Fruit fly (Drosophila melanogaster) whole organism, embryonic: Measurements from ENCODE around the gene CG31729.

Source experiments
- CG3838 ChIP-seq: fragments of 200-800 bp; sonication (Bioruptor generic); optimal IDR thresholded peaks from 3 replicates; lab custom pipeline; 2016; ENCODE audit warnings: missing biosample characterization, missing genetic modification characterization
- CTCF ChIP-seq: fragments of 200-800 bp; sonication (Bioruptor generic); optimal IDR thresholded peaks from 2 replicates; lab custom pipeline; 2017; ENCODE audit warnings: missing biosample characterization, mild to moderate bottlenecking, missing genetic modification characterization, moderate library complexity
- GATAe ChIP-seq: fragments of 200-800 bp; sonication (Bioruptor generic); conservative IDR thresholded peaks from 2 replicates; pipeline ENCODE4 v1.3.6; 2022; ENCODE audit warnings: missing biosample characterization, missing genetic modification characterization
- so ChIP-seq: fragments of 200-800 bp; sonication (Bioruptor generic); IDR thresholded peaks from 3 replicates; pipeline ENCODE4 v1.3.6; 2022; ENCODE audit warnings: missing biosample characterization, missing genetic modification characterization

DNA sequence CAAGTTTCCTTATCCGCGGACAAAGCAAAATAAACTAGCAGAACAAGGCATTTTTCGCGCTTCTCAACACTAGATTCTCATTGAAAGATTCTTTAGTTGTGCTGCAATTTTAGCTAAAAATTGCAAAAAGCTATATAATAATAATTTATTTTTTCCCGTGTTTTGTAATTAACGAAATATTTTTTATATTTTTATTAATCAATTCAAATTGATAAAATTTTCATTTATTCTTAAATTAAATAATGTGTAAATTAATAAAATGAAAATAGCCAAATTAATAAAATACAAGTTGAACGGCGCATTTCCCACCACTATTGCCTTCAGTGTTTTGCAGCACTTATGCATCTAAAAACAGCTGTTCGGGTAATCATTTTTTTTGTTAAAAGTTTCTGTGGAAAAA lies 3.3 kb upstream of the CG31729 start, which contains the start of the genes Drep4 and Uvrag:
- TF ChIP-seq so, result no peak
- TF ChIP-seq CTCF (GFP tag; lab: Kevin White, UChicago), result no peak
- no peak for TF ChIP-seq GATAe (GFP tag; lab: Robert Waterston, UW)
- no peak for TF ChIP-seq CG3838 (GFP tag; lab: Kevin White, UChicago)
